Worm (Caenorhabditis elegans) whole organism, L2 larva: ENCODE measurements around the gene fic-1.
A peak's percentile ranks its signal among the peaks of the same experiment; 100 is the strongest.
"Not testable (repeated sequence)": the region's sequence is repeated elsewhere in the genome, so short reads cannot be mapped to it uniquely, and the experiment has no call there.

Experiments
- F13H6.1 ChIP-seq: sonication (generic microtip); optimal IDR thresholded peaks from 2 replicates; lab custom pipeline; 2016; ENCODE audit warnings: missing genetic modification characterization, missing compliant biosample characterization
- R02D3.7 ChIP-seq: fragments of 150-350 bp; optimal IDR thresholded peaks from 2 replicates; lab custom pipeline; 2014; ENCODE audit warnings: missing biosample characterization, missing genetic modification characterization
- Y55F3AM.14 ChIP-seq: fragments of 200-800 bp; sonication (Bioruptor generic); optimal IDR thresholded peaks from 2 replicates; lab custom pipeline; 2018; ENCODE audit warnings: mild to moderate bottlenecking, missing genetic modification characterization, missing compliant biosample characterization
- ZK546.5 ChIP-seq: sonication (generic microtip); optimal IDR thresholded peaks from 2 replicates; lab custom pipeline; 2017; ENCODE audit warnings: missing biosample characterization, missing genetic modification characterization
- alr-1 ChIP-seq: fragments of 150-350 bp; optimal IDR thresholded peaks from 2 replicates; lab custom pipeline; 2014; ENCODE audit warnings: missing biosample characterization, missing genetic modification characterization
- aly-2 ChIP-seq: fragments of 150-350 bp; optimal IDR thresholded peaks from 2 replicates; lab custom pipeline; 2014; ENCODE audit warnings: missing biosample characterization, missing genetic modification characterization
- ama-1 ChIP-seq: fragments of 150-350 bp; optimal IDR thresholded peaks from 2 replicates; lab custom pipeline; 2018; ENCODE audit warnings: inconsistent platforms
- ceh-16 ChIP-seq: fragments of 150-350 bp; optimal IDR thresholded peaks from 2 replicates; lab custom pipeline; 2014; ENCODE audit warnings: missing biosample characterization, missing genetic modification characterization
- ceh-82 ChIP-seq: fragments of 150-350 bp; optimal IDR thresholded peaks from 2 replicates; lab custom pipeline; 2014; ENCODE audit warnings: missing biosample characterization, missing genetic modification characterization
- dmd-4 ChIP-seq: sonication (generic microtip); optimal IDR thresholded peaks from 2 replicates; lab custom pipeline; 2017; ENCODE audit warnings: missing biosample characterization, missing genetic modification characterization
- egl-27 ChIP-seq: sonication (generic microtip); optimal IDR thresholded peaks from 3 replicates; lab custom pipeline; 2017; ENCODE audit warnings: missing biosample characterization, missing genetic modification reagents, missing genetic modification characterization
- elt-1 ChIP-seq: fragments of 150-350 bp; optimal IDR thresholded peaks from 2 replicates; lab custom pipeline; 2014; ENCODE audit warnings: missing biosample characterization, missing genetic modification characterization
- elt-3 ChIP-seq: sonication (generic microtip); optimal IDR thresholded peaks from 2 replicates; lab custom pipeline; 2017; ENCODE audit warnings: missing biosample characterization, missing genetic modification characterization
- fos-1 ChIP-seq: fragments of 150-350 bp; optimal IDR thresholded peaks from 2 replicates; lab custom pipeline; 2014; ENCODE audit warnings: missing biosample characterization, missing genetic modification characterization
- gmeb-1 ChIP-seq: fragments of 150-350 bp; optimal IDR thresholded peaks from 2 replicates; lab custom pipeline; 2014; ENCODE audit warnings: missing biosample characterization, missing genetic modification characterization
- lin-11 ChIP-seq: fragments of 150-350 bp; sonication (generic microtip); optimal IDR thresholded peaks from 2 replicates; lab custom pipeline; 2014; ENCODE audit warnings: missing biosample characterization, missing genetic modification characterization, inconsistent platforms, mixed read lengths
- mbf-1 ChIP-seq: sonication (generic microtip); optimal IDR thresholded peaks from 2 replicates; lab custom pipeline; 2017; ENCODE audit warnings: missing biosample characterization, missing genetic modification characterization
- nhr-129 ChIP-seq: fragments of 150-350 bp; optimal IDR thresholded peaks from 2 replicates; lab custom pipeline; 2014; ENCODE audit warnings: missing biosample characterization, missing genetic modification characterization
- nhr-21 ChIP-seq: fragments of 150-350 bp; optimal IDR thresholded peaks from 2 replicates; lab custom pipeline; 2014; ENCODE audit warnings: missing biosample characterization, missing genetic modification characterization
- nhr-23 ChIP-seq: fragments of 150-350 bp; optimal IDR thresholded peaks from 2 replicates; lab custom pipeline; 2014; ENCODE audit warnings: missing biosample characterization, missing genetic modification reagents, missing genetic modification characterization
- nhr-237 ChIP-seq: fragments of 150-350 bp; optimal IDR thresholded peaks from 2 replicates; lab custom pipeline; 2014; ENCODE audit warnings: missing biosample characterization, missing genetic modification characterization
- nhr-25 ChIP-seq: fragments of 150-350 bp; sonication (generic microtip); optimal IDR thresholded peaks from 3 replicates; lab custom pipeline; 2014; ENCODE audit warnings: missing biosample characterization, missing genetic modification characterization
- nhr-6 ChIP-seq: fragments of 150-350 bp; optimal IDR thresholded peaks from 2 replicates; lab custom pipeline; 2014; ENCODE audit warnings: missing biosample characterization, missing genetic modification characterization
- nhr-77 ChIP-seq: fragments of 150-350 bp; optimal IDR thresholded peaks from 2 replicates; lab custom pipeline; 2014; ENCODE audit warnings: missing biosample characterization, missing genetic modification characterization
- skn-1 ChIP-seq: sonication (generic microtip); optimal IDR thresholded peaks from 2 replicates; lab custom pipeline; 2017; ENCODE audit warnings: missing biosample characterization, missing genetic modification characterization
- sma-9 ChIP-seq, 2 experiments: fragments of 150-350 bp in 1 of 2; sonication (generic microtip) in 1 of 2; optimal IDR thresholded peaks; 2 replicates each; lab custom pipeline; 2014 to 2016; ENCODE audit warnings: missing genetic modification characterization in 2 of 2, mild to moderate bottlenecking in 1 of 2, missing biosample characterization in 1 of 2, missing compliant biosample characterization in 1 of 2, missing genetic modification reagents in 1 of 2, moderate library complexity in 1 of 2
- snpc-4 ChIP-seq: fragments of 150-350 bp; optimal IDR thresholded peaks from 2 replicates; lab custom pipeline; 2014; ENCODE audit warnings: missing biosample characterization, missing genetic modification characterization
- unc-39 ChIP-seq: fragments of 150-350 bp; optimal IDR thresholded peaks from 2 replicates; lab custom pipeline; 2014; ENCODE audit warnings: missing biosample characterization, missing genetic modification characterization
- unc-55 ChIP-seq: fragments of 150-350 bp; sonication (generic microtip); optimal IDR thresholded peaks from 3 replicates; lab custom pipeline; 2014; ENCODE audit warnings: missing biosample characterization, missing genetic modification reagents, missing genetic modification characterization
- ztf-1 ChIP-seq: fragments of 200-800 bp; sonication (Bioruptor generic); conservative IDR thresholded peaks from 2 replicates; pipeline ENCODE4 v1.3.6; 2022; ENCODE audit warnings: missing genetic modification characterization, missing compliant biosample characterization
- ztf-11 ChIP-seq: sonication (generic microtip); optimal IDR thresholded peaks from 2 replicates; lab custom pipeline; 2017; ENCODE audit warnings: missing biosample characterization, missing genetic modification characterization

fic-1 gene

ce11 chrIV:10948797-10949196 lies 11.5 kb downstream of the fic-1 start, which contains the start of gene Y69E1A.1:
Gene Y69E1A.1 (minus strand): TSS chrIV:10948897.
- TF ChIP-seq lin-11 (tag; lab: Kevin White, UChicago) = no peak
- no peak for TF ChIP-seq nhr-77 (tag; lab: Kevin White, UChicago)
- no peak for TF ChIP-seq mbf-1 (tag; lab: Kevin White, UChicago)
- no peak for TF ChIP-seq nhr-6 (tag; lab: Kevin White, UChicago)
- TF ChIP-seq nhr-25 = no peak
- TF ChIP-seq nhr-21 (tag; lab: Kevin White, UChicago) = no peak
- TF ChIP-seq alr-1 (tag; lab: Kevin White, UChicago) = no peak
- no peak for TF ChIP-seq snpc-4 (tag; lab: Kevin White, UChicago)
- TF ChIP-seq ZK546.5 (tag; lab: Kevin White, UChicago) = no peak
- TF ChIP-seq ztf-11 (tag; lab: Kevin White, UChicago) = no peak
- no peak for TF ChIP-seq ama-1 (lab: Kevin White, UChicago)
- TF ChIP-seq ceh-16 = no peak

DNA sequence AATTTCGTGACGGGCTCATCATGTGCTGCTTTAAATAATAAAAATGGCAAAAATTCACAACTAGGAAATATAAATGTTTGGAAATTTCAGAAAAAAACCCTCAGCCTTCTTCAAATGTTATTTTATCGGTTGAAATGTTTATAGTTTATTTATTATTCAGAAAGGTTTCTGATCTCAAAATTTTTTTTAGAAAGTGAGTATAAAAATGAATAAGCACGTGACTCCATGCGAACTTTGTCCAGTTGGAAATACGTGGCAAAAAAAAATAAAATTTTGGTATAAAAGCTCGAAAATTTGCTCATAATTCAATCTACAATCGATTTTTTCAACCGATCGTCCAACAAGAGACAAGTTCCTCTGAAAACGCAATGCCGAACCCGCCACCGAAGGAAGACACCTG lies 12.3 kb downstream of the fic-1 start, which contains the start of gene nsph-3.1:
nsph-3.1 (plus strand) TSS at position 301 of the 400 bp plus-strand sequence.
- TF ChIP-seq nhr-6 (tag; lab: Kevin White, UChicago) = no peak
- no peak for TF ChIP-seq unc-39 (tag; lab: Kevin White, UChicago)
- TF ChIP-seq ztf-1 = no peak
- TF ChIP-seq nhr-21 (tag; lab: Kevin White, UChicago) = no peak
- no peak for TF ChIP-seq aly-2
- TF ChIP-seq nhr-129 (tag; lab: Kevin White, UChicago) = no peak
- TF ChIP-seq gmeb-1 (tag; lab: Kevin White, UChicago) = no peak
- TF ChIP-seq fos-1 (tag; lab: Kevin White, UChicago) = no peak
- TF ChIP-seq ceh-82 = no peak
- no peak for TF ChIP-seq dmd-4 (tag; lab: Kevin White, UChicago)
- no peak for TF ChIP-seq Y55F3AM.14 (GFP tag; lab: Kevin White, UChicago)
- no peak for TF ChIP-seq R02D3.7 (tag; lab: Kevin White, UChicago)
- TF ChIP-seq, all 48 proteins: peak for 0

- TF ChIP-seq ceh-16 (no peak), nhr-23 (peak; percentile 72)
Observed at ce11 chrIV:10950363-10951214, 13.3 kb downstream of the fic-1 start.

ce11 chrIV:10951997-10952396 lies 14.7 kb downstream of the fic-1 start, which contains the start of gene Y69E1A.3:
Gene Y69E1A.3 (plus strand): TSS chrIV:10952297.
- TF ChIP-seq ceh-82 (no peak), unc-39 (tag; lab: Kevin White, UChicago) (no peak), skn-1 (no peak), nhr-237 (tag; lab: Kevin White, UChicago) (no peak), egl-27 (no peak), mbf-1 (tag; lab: Kevin White, UChicago) (no peak), lin-11 (tag; lab: Kevin White, UChicago) (no peak), nhr-23 (no peak), elt-3 (tag; lab: Kevin White, UChicago) (no peak), ztf-11 (tag; lab: Kevin White, UChicago) (no peak)

- not testable (repeated sequence) for TF ChIP-seq unc-55 (GFP tag; lab: Kevin White, UChicago); elt-1 (tag; lab: Kevin White, UChicago); Y55F3AM.14 (GFP tag; lab: Kevin White, UChicago)
Observed at ce11 chrIV:10954955-10955354, 17.7 kb downstream of the fic-1 start, which contains the start of gene Y69E1A.4. Gene Y69E1A.4 (plus strand): TSS chrIV:10955255.

DNA sequence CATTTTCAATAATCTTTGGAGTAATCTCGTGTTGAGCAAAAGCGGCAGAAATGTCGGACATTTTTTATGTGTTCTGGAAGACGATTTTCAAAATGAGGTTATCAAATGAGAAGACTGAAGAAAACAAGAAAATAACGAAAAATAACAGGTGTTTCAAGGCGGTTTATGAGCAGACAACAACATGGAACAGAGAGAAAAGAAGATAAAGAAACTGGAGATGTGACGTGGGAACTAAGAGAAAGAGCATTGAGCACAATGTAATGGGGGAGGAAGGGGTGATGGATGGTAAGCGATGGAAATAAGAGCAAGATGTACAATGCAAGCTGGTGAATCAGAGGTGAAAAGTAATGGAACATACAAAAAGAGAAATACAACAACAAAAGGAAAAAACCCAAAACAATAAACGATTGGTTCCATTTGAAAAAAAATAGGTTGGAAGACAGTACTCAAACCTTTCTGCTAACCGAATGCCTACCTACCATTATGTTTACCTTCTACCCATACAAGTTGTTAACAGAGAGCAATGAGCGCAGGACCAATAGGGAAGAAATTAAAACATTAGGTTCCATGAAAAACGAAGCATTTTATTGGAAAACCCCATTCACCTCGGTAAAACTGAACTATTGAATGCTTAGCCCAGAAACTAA lies 20.5 kb downstream of the fic-1 start, which contains the start of gene Y69E1A.5:
Y69E1A.5 (minus strand) TSS at position 73 of the 647 bp plus-strand sequence.
- TF ChIP-seq mbf-1 (tag; lab: Kevin White, UChicago) (no peak), snpc-4 (tag; lab: Kevin White, UChicago) (no peak), sma-9 (GFP tag; optimal IDR thresholded peaks at IDR 0.05; lab: Kevin White, UChicago) (peak; percentile 45), sma-9 (tag; optimal IDR thresholded peaks at IDR 0.05; lab: Kevin White, UChicago) (no peak), F13H6.1 (tag; lab: Kevin White, UChicago) (peak; percentile 59), ceh-16 (no peak)
- TF ChIP-seq, all 48 proteins: peak for 2
